Worm (Caenorhabditis elegans) whole organism, L2 larva: ENCODE measurements around the gene rad-54.B.

ENCODE experiments used
- R02D3.7 ChIP-seq: fragments of 150-350 bp; optimal IDR thresholded peaks from 2 replicates; lab custom pipeline; 2014; ENCODE audit warnings: missing biosample characterization, missing genetic modification characterization
- ZK546.5 ChIP-seq: sonication (generic microtip); optimal IDR thresholded peaks from 2 replicates; lab custom pipeline; 2017; ENCODE audit warnings: missing biosample characterization, missing genetic modification characterization
- ama-1 ChIP-seq: fragments of 150-350 bp; optimal IDR thresholded peaks from 2 replicates; lab custom pipeline; 2018; ENCODE audit warnings: inconsistent platforms
- ceh-16 ChIP-seq: fragments of 150-350 bp; optimal IDR thresholded peaks from 2 replicates; lab custom pipeline; 2014; ENCODE audit warnings: missing biosample characterization, missing genetic modification characterization
- lin-11 ChIP-seq: fragments of 150-350 bp; sonication (generic microtip); optimal IDR thresholded peaks from 2 replicates; lab custom pipeline; 2014; ENCODE audit warnings: missing biosample characterization, missing genetic modification characterization, inconsistent platforms, mixed read lengths
- nhr-12 ChIP-seq: fragments of 150-350 bp; optimal IDR thresholded peaks from 2 replicates; lab custom pipeline; 2014; ENCODE audit warnings: missing biosample characterization, missing genetic modification characterization
- skn-1 ChIP-seq: sonication (generic microtip); optimal IDR thresholded peaks from 2 replicates; lab custom pipeline; 2017; ENCODE audit warnings: missing biosample characterization, missing genetic modification characterization
- ztf-4 ChIP-seq: fragments of 150-350 bp; optimal IDR thresholded peaks from 2 replicates; lab custom pipeline; 2014; ENCODE audit warnings: missing biosample characterization, missing genetic modification characterization

ce11 chrIV:16936053-16936452 is 13.8 kb upstream of the rad-54.B start:
- no peak for TF ChIP-seq ama-1 (lab: Kevin White, UChicago)
- no peak for TF ChIP-seq R02D3.7 (tag; lab: Kevin White, UChicago)
- no peak for TF ChIP-seq skn-1 (tag; lab: Kevin White, UChicago)
- TF ChIP-seq ceh-16 = no peak
- no peak for TF ChIP-seq nhr-12 (tag; lab: Kevin White, UChicago)
- no peak for TF ChIP-seq ZK546.5
- TF ChIP-seq lin-11 = no peak
- no peak for TF ChIP-seq ztf-4
